Fruit fly (Drosophila melanogaster) whole organism, adult: ENCODE results near the gene chic.

Experiments used
- CG11617 ChIP-seq: fragments of 200-800 bp; sonication (Bioruptor generic); optimal IDR thresholded peaks from 2 replicates; lab custom pipeline; 2017; ENCODE audit warnings: mild to moderate bottlenecking, missing biosample characterization, missing genetic modification reagents, missing genetic modification characterization
- CG12768 ChIP-seq: fragments of 200-800 bp; sonication (Bioruptor generic); optimal IDR thresholded peaks from 2 replicates; lab custom pipeline; 2017; ENCODE audit warnings: missing biosample characterization, missing genetic modification characterization, mild to moderate bottlenecking, moderate library complexity, missing genetic modification reagents
- CG14711 ChIP-seq: fragments of 200-800 bp; sonication (Bioruptor generic); optimal IDR thresholded peaks from 2 replicates; lab custom pipeline; 2018; ENCODE audit warnings: missing biosample characterization, mild to moderate bottlenecking, missing genetic modification characterization, moderate library complexity
- CG1620 ChIP-seq: fragments of 200-800 bp; sonication (Bioruptor generic); optimal IDR thresholded peaks from 2 replicates; lab custom pipeline; 2016; ENCODE audit warnings: missing biosample characterization, missing genetic modification characterization
- CG33017 ChIP-seq: fragments of 200-800 bp; sonication (Bioruptor generic); optimal IDR thresholded peaks from 2 replicates; lab custom pipeline; 2018; ENCODE audit warnings: missing biosample characterization, mild to moderate bottlenecking, missing genetic modification characterization, moderate library complexity
- CG5204 ChIP-seq: fragments of 200-800 bp; sonication (Bioruptor generic); optimal IDR thresholded peaks from 2 replicates; lab custom pipeline; 2016; ENCODE audit warnings: missing biosample characterization, missing genetic modification characterization
- CG7045 ChIP-seq: fragments of 200-800 bp; sonication (Bioruptor generic); optimal IDR thresholded peaks from 2 replicates; lab custom pipeline; 2017; ENCODE audit warnings: missing biosample characterization, mild to moderate bottlenecking, missing genetic modification characterization
- CG7101 ChIP-seq: fragments of 200-800 bp; sonication (Bioruptor generic); optimal IDR thresholded peaks from 2 replicates; lab custom pipeline; 2018; ENCODE audit warnings: missing biosample characterization, mild to moderate bottlenecking, missing genetic modification characterization, moderate library complexity
- Clk ChIP-seq: fragments of 200-800 bp; sonication (Bioruptor generic); optimal IDR thresholded peaks from 2 replicates; lab custom pipeline; 2017; ENCODE audit warnings: missing biosample characterization, missing genetic modification characterization
- Crg-1 ChIP-seq: fragments of 200-800 bp; sonication (Bioruptor generic); optimal IDR thresholded peaks from 2 replicates; lab custom pipeline; 2016; ENCODE audit warnings: missing biosample characterization, missing genetic modification characterization
- Hr96 ChIP-seq: fragments of 200-800 bp; sonication (Bioruptor generic); optimal IDR thresholded peaks from 2 replicates; lab custom pipeline; 2016; ENCODE audit warnings: missing biosample characterization, missing genetic modification characterization
- Mnt ChIP-seq: fragments of 200-800 bp; sonication (Bioruptor generic); optimal IDR thresholded peaks from 2 replicates; lab custom pipeline; 2016; ENCODE audit warnings: missing biosample characterization, mild to moderate bottlenecking, missing genetic modification characterization
- bab1 ChIP-seq: fragments of 200-800 bp; sonication (Bioruptor generic); optimal IDR thresholded peaks from 3 replicates; lab custom pipeline; 2019; ENCODE audit warnings: missing biosample characterization, mild to moderate bottlenecking, missing genetic modification characterization, moderate library complexity
- cic ChIP-seq: fragments of 200-800 bp; sonication (Bioruptor generic); optimal IDR thresholded peaks from 2 replicates; lab custom pipeline; 2017; ENCODE audit warnings: missing biosample characterization, mild to moderate bottlenecking, missing genetic modification characterization, moderate library complexity
- cnc ChIP-seq, 2 experiments: fragments of >200 bp; optimal IDR thresholded peaks; 2 replicates each; lab custom pipeline; 2017
- kay ChIP-seq: fragments of 200-800 bp; sonication (Bioruptor generic); peaks from one replicate; lab custom pipeline; 2016; ENCODE audit warnings: missing biosample characterization, missing genetic modification characterization, borderline replicate concordance
- ovo ChIP-seq: fragments of 200-800 bp; sonication (Bioruptor generic); optimal IDR thresholded peaks from 2 replicates; lab custom pipeline; 2016; ENCODE audit warnings: missing biosample characterization, missing genetic modification characterization
- pad ChIP-seq: fragments of 200-800 bp; sonication (Bioruptor generic); optimal IDR thresholded peaks from 3 replicates; lab custom pipeline; 2017; ENCODE audit warnings: missing biosample characterization, missing genetic modification characterization, mild to moderate bottlenecking, moderate library complexity, missing genetic modification reagents
- tj ChIP-seq: fragments of 200-800 bp; sonication (Bioruptor generic); optimal IDR thresholded peaks from 3 replicates; lab custom pipeline; 2017; ENCODE audit warnings: missing biosample characterization, mild to moderate bottlenecking, missing genetic modification characterization, moderate library complexity
- toe ChIP-seq: fragments of 200-800 bp; sonication (Bioruptor generic); optimal IDR thresholded peaks from 2 replicates; lab custom pipeline; 2016; ENCODE audit warnings: missing biosample characterization, missing genetic modification characterization

chic gene

dm6 chr2L:5983236-5983635, 2.4 kb upstream of the chic start:
- TF ChIP-seq ovo (GFP tag; lab: Kevin White, UChicago) (no peak), pad (GFP tag; lab: Kevin White, UChicago) (no peak), tj (GFP tag; lab: Kevin White, UChicago) (peak; percentile 87), Clk (GFP tag; lab: Kevin White, UChicago) (no peak), Mnt (no peak), cic (GFP tag; lab: Kevin White, UChicago) (no peak), Hr96 (GFP tag; lab: Kevin White, UChicago) (no peak), CG1620 (GFP tag; lab: Kevin White, UChicago) (no peak)

DNA sequence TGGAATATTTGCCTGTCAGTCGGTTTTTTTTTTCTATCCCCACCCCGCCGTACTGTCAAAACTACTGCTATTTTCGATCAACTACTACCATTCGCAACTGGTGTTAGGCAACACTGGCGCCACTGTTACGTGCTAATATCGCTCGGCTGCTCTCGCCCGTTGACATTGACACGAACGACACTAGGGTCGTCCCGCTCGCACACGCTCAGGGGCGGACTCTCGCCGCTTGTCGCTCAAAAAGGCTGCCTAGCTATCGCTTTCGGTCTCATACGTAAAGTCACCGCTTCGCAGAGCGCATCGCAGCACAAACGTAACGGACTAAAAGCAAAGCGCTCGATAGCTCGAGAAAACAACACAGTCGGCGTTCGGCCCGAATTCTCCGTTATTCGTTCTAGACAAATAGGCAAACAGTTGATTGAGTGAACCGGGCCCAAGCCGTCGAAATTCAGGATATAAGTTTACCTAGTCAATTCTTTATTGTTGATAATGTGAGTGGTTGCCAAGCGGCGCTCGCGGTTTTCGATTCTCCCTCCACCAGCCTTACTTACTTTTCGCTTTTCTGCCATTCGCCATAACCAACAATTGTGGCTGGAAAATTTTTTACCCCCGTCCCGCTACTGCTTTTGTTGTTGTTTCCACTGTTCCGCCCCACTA, 1.6 kb upstream of the chic start:
- TF ChIP-seq Clk (GFP tag; lab: Kevin White, UChicago) (peak; percentile 64), CG12768 (GFP tag; lab: Kevin White, UChicago) (no peak), Mnt (peak; percentile 52), CG7101 (peak; percentile 57), pad (GFP tag; lab: Kevin White, UChicago) (peak; percentile 93), CG5204 (GFP tag; lab: Kevin White, UChicago) (peak; percentile 60), CG33017 (tag; lab: Kevin White, UChicago) (no peak), cic (GFP tag; lab: Kevin White, UChicago) (peak; percentile 80), Crg-1 (GFP tag; lab: Kevin White, UChicago) (peak; percentile 76), ovo (GFP tag; lab: Kevin White, UChicago) (peak; percentile 85), kay (GFP tag; lab: Kevin White, UChicago) (no peak), cnc (optimal IDR thresholded peaks at IDR 0.05; lab: Kevin White, UChicago) (no peak), bab1 (peak; percentile 40), CG7045 (peak; percentile 40), Hr96 (GFP tag; lab: Kevin White, UChicago) (peak; percentile 82), CG1620 (GFP tag; lab: Kevin White, UChicago) (peak; percentile 87), toe (GFP tag; lab: Kevin White, UChicago) (peak; percentile 36), CG11617 (peak; percentile 46), tj (GFP tag; lab: Kevin White, UChicago) (peak; percentile 9), CG14711 (tag; lab: Kevin White, UChicago) (peak; percentile 38)

dm6 chr2L:5981433-5982333, 865 bp upstream of the chic start, which contains the start of gene eIF4A:
TSS of gene eIF4A (plus strand) at chr2L:5981764.
- peak; percentile 18 for TF ChIP-seq ovo (GFP tag; lab: Kevin White, UChicago)
- no peak for TF ChIP-seq cnc (optimal IDR thresholded peaks at IDR 0.05; lab: Kevin White, UChicago)
- no peak for TF ChIP-seq CG7045
- TF ChIP-seq Hr96 (GFP tag; lab: Kevin White, UChicago), result peak; percentile 20
- TF ChIP-seq CG12768 (GFP tag; lab: Kevin White, UChicago), result peak; percentile 95
- peak; percentile 2 for TF ChIP-seq CG33017 (tag; lab: Kevin White, UChicago)
- peak; percentile 34 for TF ChIP-seq CG7101
- no peak for TF ChIP-seq CG11617
- TF ChIP-seq cic (GFP tag; lab: Kevin White, UChicago), result no peak
- peak; percentile 27 for TF ChIP-seq bab1
- no peak for TF ChIP-seq CG5204 (GFP tag; lab: Kevin White, UChicago)
- TF ChIP-seq kay (GFP tag; lab: Kevin White, UChicago), result peak; percentile 43
- TF ChIP-seq CG14711 (tag; lab: Kevin White, UChicago), result no peak
- TF ChIP-seq Mnt, result peak; percentile 97

DNA sequence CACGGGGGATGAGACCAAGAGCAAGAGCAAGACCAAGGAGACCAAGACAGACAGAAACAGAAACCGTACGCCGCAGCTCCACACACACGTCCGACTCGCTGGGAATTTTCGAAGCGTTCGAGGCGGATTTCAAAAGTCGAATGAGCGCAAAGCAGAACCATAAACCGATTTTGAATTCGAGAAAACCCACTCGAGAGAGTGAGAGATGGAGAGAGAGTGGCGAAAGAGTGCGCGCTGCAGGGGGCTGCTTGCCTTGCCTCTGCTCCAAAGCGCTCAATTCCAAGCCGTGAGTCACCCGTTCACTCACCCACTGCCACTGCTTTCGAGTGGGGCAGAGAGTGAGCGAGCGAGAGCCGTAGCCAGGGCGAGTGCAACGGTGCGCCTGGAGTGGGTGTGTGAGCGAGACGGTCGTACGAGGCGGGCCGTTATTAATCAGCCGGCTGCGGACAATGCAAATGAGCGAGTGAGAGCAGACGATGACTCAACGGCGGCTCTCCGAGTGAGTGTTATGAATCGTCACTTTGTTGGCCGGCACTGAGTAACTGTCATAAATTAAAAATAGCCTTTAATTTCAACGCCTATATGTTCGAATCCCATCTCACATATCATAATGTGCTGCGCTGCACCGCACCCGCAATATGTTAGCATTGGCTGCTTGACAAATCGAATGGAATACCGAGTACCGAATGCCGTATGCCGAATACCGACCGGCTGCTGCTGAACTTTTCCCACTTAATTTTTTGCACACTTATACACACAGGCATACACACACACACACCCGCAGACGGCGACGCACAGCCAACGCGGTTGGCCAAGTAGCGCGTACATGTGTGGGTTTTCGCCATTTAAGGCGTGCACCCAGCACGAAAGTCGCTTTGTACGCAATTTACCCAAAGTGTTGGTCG, 609 bp downstream of the chic start:
- TF ChIP-seq cic (GFP tag; lab: Kevin White, UChicago) (peak; percentile 5), tj (GFP tag; lab: Kevin White, UChicago) (peak; percentile 23), CG12768 (GFP tag; lab: Kevin White, UChicago) (peak; percentile 76), CG11617 (no peak), toe (GFP tag; lab: Kevin White, UChicago) (no peak), ovo (GFP tag; lab: Kevin White, UChicago) (peak; percentile 88), pad (GFP tag; lab: Kevin White, UChicago) (peak; percentile 91), CG1620 (GFP tag; lab: Kevin White, UChicago) (no peak), Crg-1 (GFP tag; lab: Kevin White, UChicago) (peak; percentile 8), Hr96 (GFP tag; lab: Kevin White, UChicago) (peak; percentile 46), Clk (GFP tag; lab: Kevin White, UChicago) (no peak), Mnt (peak; percentile 68), CG5204 (GFP tag; lab: Kevin White, UChicago) (no peak), kay (GFP tag; lab: Kevin White, UChicago) (peak; percentile 100), CG7045 (no peak), CG14711 (tag; lab: Kevin White, UChicago) (peak; percentile 34), cnc (optimal IDR thresholded peaks at IDR 0.05; lab: Kevin White, UChicago) (no peak), CG33017 (tag; lab: Kevin White, UChicago) (peak; percentile 27), CG7101 (peak; percentile 40), bab1 (peak; percentile 78)
